Fruit fly (Drosophila melanogaster): ENCODE results near the gene CG12679.

The CG12679 gene

dm6 chrX:20394066-20394913, 18.0 kb upstream of the CG12679 start, which contains the start of gene HERC2 (continued):
- TF ChIP-seq twi (tag; optimal IDR thresholded peaks at IDR 0.05) (no peak), sima (GFP tag; optimal IDR thresholded peaks at IDR 0.05) (no peak), Ada2b (GFP tag; IDR thresholded peaks at IDR 0.05) (peak; percentile 53; the same call in 1 of the 2 replicates), CG11093 (GFP tag; IDR thresholded peaks at IDR 0.05) (0 out of 3 replicates have a peak, but pooled peaks have one; percentile 40), CG31441 (GFP tag; IDR thresholded peaks at IDR 0.05) (no peak), seq (GFP tag; IDR thresholded peaks at IDR 0.05) (no peak), unpg (GFP tag; optimal IDR thresholded peaks at IDR 0.05) (no peak), CG7271 (tag; optimal IDR thresholded peaks at IDR 0.05) (no peak), CG14441 (GFP tag; IDR thresholded peaks at IDR 0.05) (peak; percentile 58), hkb (optimal IDR thresholded peaks at IDR 0.05) (no peak), hkb (GFP tag; IDR thresholded peaks at IDR 0.05) (no peak), Mes4 (GFP tag; optimal IDR thresholded peaks at IDR 0.05) (peak; percentile 8), cg (GFP tag; optimal IDR thresholded peaks at IDR 0.05) (peak; percentile 5), lilli (GFP tag; optimal IDR thresholded peaks at IDR 0.05) (peak; percentile 66), CG15696 (tag; optimal IDR thresholded peaks at IDR 0.05) (peak; percentile 19), CG31365 (tag; optimal IDR thresholded peaks at IDR 0.05) (no peak), TFAM (GFP tag; optimal IDR thresholded peaks at IDR 0.05) (no peak), gt (GFP tag; IDR thresholded peaks at IDR 0.05) (no peak), CG10274 (GFP tag; optimal IDR thresholded peaks at IDR 0.05) (no peak), slp2 (GFP tag; optimal IDR thresholded peaks at IDR 0.05) (peak; percentile 43), cad (GFP tag; optimal IDR thresholded peaks at IDR 0.05) (no peak), CG30020 (tag; optimal IDR thresholded peaks at IDR 0.05) (peak; percentile 46), Oaz (GFP tag; IDR thresholded peaks at IDR 0.05) (no peak), toy (GFP tag; IDR thresholded peaks at IDR 0.05) (no peak), CG10321 (GFP tag; IDR thresholded peaks at IDR 0.05) (no peak), CG4820 (GFP tag; optimal IDR thresholded peaks at IDR 0.05) (peak; percentile 17), CG6654 (GFP tag; optimal IDR thresholded peaks at IDR 0.05) (no peak), abd-A (tag; optimal IDR thresholded peaks at IDR 0.05) (no peak), vnd (GFP tag; IDR thresholded peaks at IDR 0.05; ENCODE audit: partially characterized antibody) (peak; percentile 87), Sox102F (GFP tag; optimal IDR thresholded peaks at IDR 0.05) (no peak), Jarid2 (GFP tag; optimal IDR thresholded peaks at IDR 0.05) (no peak), wor (GFP tag; IDR thresholded peaks at IDR 0.05) (no peak), Neu2 (GFP tag; optimal IDR thresholded peaks at IDR 0.05; ENCODE audit: borderline replicate concordance) (no peak), CG9609 (GFP tag; optimal IDR thresholded peaks at IDR 0.05) (peak; percentile 54), CG11560 (tag; IDR thresholded peaks at IDR 0.05) (no peak), CG9727 (GFP tag; optimal IDR thresholded peaks at IDR 0.05) (peak; percentile 31), psq (GFP tag; optimal IDR thresholded peaks at IDR 0.05) (no peak), Dek (tag; optimal IDR thresholded peaks at IDR 0.05) (peak; percentile 12), CG34376 (GFP tag; optimal IDR thresholded peaks at IDR 0.05) (no peak), btn (GFP tag; optimal IDR thresholded peaks at IDR 0.05) (no peak), Fer3 (tag; optimal IDR thresholded peaks at IDR 0.05) (peak; percentile 12), CG4404 (GFP tag; IDR thresholded peaks at IDR 0.05) (peak; percentile 45), ftz-f1 (GFP tag; optimal IDR thresholded peaks at IDR 0.05) (no peak), CG12219 (GFP tag; optimal IDR thresholded peaks at IDR 0.05) (no peak), fd3F (GFP tag; optimal IDR thresholded peaks at IDR 0.05) (no peak), CG5180 (GFP tag; optimal IDR thresholded peaks at IDR 0.05) (no peak), Mad (GFP tag; optimal IDR thresholded peaks at IDR 0.05) (peak; percentile 17), chinmo (GFP tag; IDR thresholded peaks at IDR 0.05; ENCODE audit: partially characterized antibody) (peak; percentile 89; the same call in 3 of the 4 replicates), CG11504 (tag; optimal IDR thresholded peaks at IDR 0.05) (no peak), Antp (GFP tag; optimal IDR thresholded peaks at IDR 0.05) (peak; percentile 69)
